Fruit fly (Drosophila melanogaster) Kc167 (cell line): ENCODE measurements around the gene CG16758.

Experiments used
- Myc ChIP-seq: fragments of >200 bp; optimal IDR thresholded peaks from 2 replicates; lab custom pipeline; 2017; ENCODE audit warnings: missing external identifiers
- Sin3A ChIP-seq: fragments of >200 bp; optimal IDR thresholded peaks from 2 replicates; lab custom pipeline; 2018; ENCODE audit warnings: missing external identifiers
- h ChIP-seq: fragments of >200 bp; optimal IDR thresholded peaks from 3 replicates; lab custom pipeline; 2018; ENCODE audit warnings: missing external identifiers
- insv ChIP-seq: fragments of >200 bp; optimal IDR thresholded peaks from 3 replicates; lab custom pipeline; 2018; ENCODE audit warnings: missing external identifiers
- psq ChIP-seq: fragments of >200 bp; optimal IDR thresholded peaks from 2 replicates; lab custom pipeline; 2017; ENCODE audit warnings: missing external identifiers
- ttk ChIP-seq: sonication (Bioruptor generic); optimal IDR thresholded peaks from 2 replicates; lab custom pipeline; 2017; ENCODE audit warnings: missing external identifiers

dm6 chr3L:2485331-2486115 lies 17.9 kb downstream of the CG16758 start:
- no peak for TF ChIP-seq Sin3A (lab: Kevin White, UChicago)
- no peak for TF ChIP-seq psq (lab: Kevin White, UChicago)
- no peak for TF ChIP-seq h
- no peak for TF ChIP-seq ttk
- TF ChIP-seq insv (lab: Kevin White, UChicago), result no peak
- no peak for TF ChIP-seq Myc (lab: Kevin White, UChicago)
